Fruit fly (Drosophila melanogaster) whole organism: ENCODE measurements around the gene Sec71.

ENCODE experiments used
- CG8478 ChIP-seq: fragments of >200 bp; optimal IDR thresholded peaks from 2 replicates; lab custom pipeline; 2018; ENCODE audit warnings: inconsistent platforms
- Dll ChIP-seq: fragments of >200 bp; optimal IDR thresholded peaks from 2 replicates; lab custom pipeline; 2017

dm6 chr2L:13838647-13839390 is 45.5 kb downstream of the Sec71 start:
- TF ChIP-seq Dll (lab: Kevin White, UChicago), result no peak
- no peak for TF ChIP-seq CG8478 (lab: Kevin White, UChicago)
